Fruit fly (Drosophila melanogaster) S2 (cell line): Measurements from ENCODE around the gene SMC1.

Experiments used
- CG8478 ChIP-seq: fragments of >200 bp; optimal IDR thresholded peaks from 2 replicates; lab custom pipeline; 2018
- CTCF ChIP-seq, 2 experiments: fragments of >200 bp; optimal IDR thresholded peaks; 2 replicates each; lab custom pipeline; 2018

Gene SMC1

dm6 chr3R:24054227-24054626 is 3.9 kb upstream of the SMC1 start, which contains the start of gene CG6000:
Gene CG6000, plus strand, starts transcription at chr3R:24054391.
- TF ChIP-seq CG8478 (lab: Kevin White, UChicago) (no peak), CTCF (optimal IDR thresholded peaks at IDR 0.05; lab: Kevin White, UChicago) (no peak)

- TF ChIP-seq CTCF (optimal IDR thresholded peaks at IDR 0.05; lab: Kevin White, UChicago) (no peak), CG8478 (lab: Kevin White, UChicago) (no peak)
These were observed 899 bp upstream of the SMC1 start, which contains the start of gene Hsp68 for dm6 chr3R:24057188-24057587. Gene Hsp68, minus strand, starts transcription at chr3R:24057310.

- TF ChIP-seq CTCF (optimal IDR thresholded peaks at IDR 0.05; lab: Kevin White, UChicago) = no peak
- TF ChIP-seq CG8478 (lab: Kevin White, UChicago) = no peak
These were observed 7.6 kb downstream of the SMC1 start for dm6 chr3R:24065718-24066117.

dm6 chr3R:24068830-24069229 is 10.7 kb downstream of the SMC1 start:
- TF ChIP-seq CG8478 (lab: Kevin White, UChicago) = no peak
- no peak for TF ChIP-seq CTCF (optimal IDR thresholded peaks at IDR 0.05; lab: Kevin White, UChicago)

dm6 chr3R:24069965-24070364 is 11.9 kb downstream of the SMC1 start:
- TF ChIP-seq CG8478 (lab: Kevin White, UChicago) (no peak), CTCF (optimal IDR thresholded peaks at IDR 0.05; lab: Kevin White, UChicago) (no peak)

dm6 chr3R:24073703-24074102 is 15.6 kb downstream of the SMC1 start:
- TF ChIP-seq CTCF (optimal IDR thresholded peaks at IDR 0.05; lab: Kevin White, UChicago) = no peak
- TF ChIP-seq CG8478 (lab: Kevin White, UChicago) = no peak

dm6 chr3R:24079110-24079509 is 21.0 kb downstream of the SMC1 start:
- TF ChIP-seq CG8478 (lab: Kevin White, UChicago) (no peak), CTCF (optimal IDR thresholded peaks at IDR 0.05; lab: Kevin White, UChicago) (no peak)

dm6 chr3R:24079613-24080012 is 21.5 kb downstream of the SMC1 start:
- TF ChIP-seq CTCF (optimal IDR thresholded peaks at IDR 0.05; lab: Kevin White, UChicago) = no peak
- TF ChIP-seq CG8478 (lab: Kevin White, UChicago) = no peak

- no peak for TF ChIP-seq CG8478 (lab: Kevin White, UChicago)
- no peak for TF ChIP-seq CTCF (optimal IDR thresholded peaks at IDR 0.05; lab: Kevin White, UChicago)
These were observed 26.9 kb downstream of the SMC1 start for dm6 chr3R:24084975-24085374.

dm6 chr3R:24090143-24090542 is 32.1 kb downstream of the SMC1 start:
- TF ChIP-seq CTCF (optimal IDR thresholded peaks at IDR 0.05; lab: Kevin White, UChicago) (no peak), CG8478 (lab: Kevin White, UChicago) (no peak)

dm6 chr3R:24091653-24092052 is 33.6 kb downstream of the SMC1 start:
- TF ChIP-seq CG8478 (lab: Kevin White, UChicago) (no peak), CTCF (optimal IDR thresholded peaks at IDR 0.05; lab: Kevin White, UChicago) (no peak)

dm6 chr3R:24092590-24093151 is 34.6 kb downstream of the SMC1 start:
- TF ChIP-seq CTCF (optimal IDR thresholded peaks at IDR 0.05; lab: Kevin White, UChicago) (no peak), CG8478 (lab: Kevin White, UChicago) (no peak)

dm6 chr3R:24093430-24093829 is 35.3 kb downstream of the SMC1 start:
- no peak for TF ChIP-seq CG8478 (lab: Kevin White, UChicago)

dm6 chr3R:24099039-24100026 is 41.2 kb downstream of the SMC1 start:
- no peak for TF ChIP-seq CG8478 (lab: Kevin White, UChicago)
- TF ChIP-seq CTCF (optimal IDR thresholded peaks at IDR 0.05; lab: Kevin White, UChicago) = no peak

dm6 chr3R:24100717-24101116 is 42.6 kb downstream of the SMC1 start:
- TF ChIP-seq CG8478 (lab: Kevin White, UChicago) = no peak
- no peak for TF ChIP-seq CTCF (optimal IDR thresholded peaks at IDR 0.05; lab: Kevin White, UChicago)
